Fruit fly (Drosophila melanogaster) whole organism, embryonic: ENCODE measurements around the gene IscU.

Source experiments
- Antp ChIP-seq: fragments of 200-800 bp; sonication (Bioruptor generic); optimal IDR thresholded peaks from 3 replicates; lab custom pipeline; 2016; ENCODE audit warnings: missing biosample characterization, missing genetic modification characterization
- Atf3 ChIP-seq: fragments of 200-800 bp; sonication (Bioruptor generic); optimal IDR thresholded peaks from 3 replicates; lab custom pipeline; 2016; ENCODE audit warnings: missing biosample characterization, missing genetic modification characterization
- CG10147 ChIP-seq: fragments of 200-800 bp; sonication (Bioruptor generic); optimal IDR thresholded peaks from 2 replicates; lab custom pipeline; 2019; ENCODE audit warnings: missing biosample characterization, mild to moderate bottlenecking, missing genetic modification characterization, moderate library complexity
- CG10321 ChIP-seq: fragments of 200-800 bp; sonication (Bioruptor generic); IDR thresholded peaks from 2 replicates; pipeline ENCODE4 v1.3.6; 2022; ENCODE audit warnings: missing biosample characterization, missing genetic modification characterization
- CG13894 ChIP-seq: fragments of 200-800 bp; sonication (Bioruptor generic); optimal IDR thresholded peaks from 3 replicates; lab custom pipeline; 2018; ENCODE audit warnings: missing biosample characterization, mild to moderate bottlenecking, missing genetic modification characterization, moderate library complexity
- CG14710 ChIP-seq: fragments of 200-800 bp; sonication (Bioruptor generic); optimal IDR thresholded peaks from 3 replicates; lab custom pipeline; 2019; ENCODE audit warnings: missing biosample characterization, mild to moderate bottlenecking, missing genetic modification characterization, moderate library complexity
- CG18476 ChIP-seq: fragments of 200-800 bp; sonication (Bioruptor generic); optimal IDR thresholded peaks from 2 replicates; lab custom pipeline; 2016; ENCODE audit warnings: missing biosample characterization, mild to moderate bottlenecking, missing genetic modification characterization
- CG3281 ChIP-seq: fragments of 200-800 bp; sonication (Bioruptor generic); optimal IDR thresholded peaks from 3 replicates; lab custom pipeline; 2017; ENCODE audit warnings: missing biosample characterization, mild to moderate bottlenecking, missing genetic modification characterization
- CG34224 ChIP-seq: fragments of 200-800 bp; sonication (Bioruptor generic); IDR thresholded peaks from 3 replicates; pipeline ENCODE4 v1.3.6; 2022; ENCODE audit warnings: missing biosample characterization, missing genetic modification characterization; ENCODE audit not compliant: partially characterized antibody
- CG34376 ChIP-seq: fragments of 200-800 bp; sonication (Bioruptor generic); optimal IDR thresholded peaks from 2 replicates; lab custom pipeline; 2018; ENCODE audit warnings: missing biosample characterization, mild to moderate bottlenecking, missing genetic modification characterization
- CG9437 ChIP-seq: fragments of 200-800 bp; sonication (Bioruptor generic); optimal IDR thresholded peaks from 2 replicates; lab custom pipeline; 2018; ENCODE audit warnings: missing biosample characterization, mild to moderate bottlenecking, missing genetic modification characterization
- CG9727 ChIP-seq: fragments of 200-800 bp; sonication (Bioruptor generic); optimal IDR thresholded peaks from 3 replicates; lab custom pipeline; 2017; ENCODE audit warnings: missing biosample characterization, mild to moderate bottlenecking, missing genetic modification characterization
- CHES-1-like ChIP-seq: fragments of 200-800 bp; sonication (Bioruptor generic); optimal IDR thresholded peaks from 2 replicates; lab custom pipeline; 2016; ENCODE audit warnings: missing biosample characterization, missing genetic modification characterization
- Dad ChIP-seq: fragments of 200-800 bp; sonication (Bioruptor generic); optimal IDR thresholded peaks from 3 replicates; lab custom pipeline; 2016; ENCODE audit warnings: missing biosample characterization, missing genetic modification characterization
- Dp ChIP-seq: fragments of 200-800 bp; sonication (Bioruptor generic); optimal IDR thresholded peaks from 2 replicates; lab custom pipeline; 2018; ENCODE audit warnings: missing biosample characterization, mild to moderate bottlenecking, missing genetic modification characterization, moderate library complexity
- Ets97D ChIP-seq: fragments of 200-800 bp; sonication (Bioruptor generic); optimal IDR thresholded peaks from 3 replicates; lab custom pipeline; 2016; ENCODE audit warnings: missing biosample characterization, missing genetic modification characterization
- Hsf ChIP-seq: fragments of 200-800 bp; sonication (Bioruptor generic); optimal IDR thresholded peaks from 3 replicates; lab custom pipeline; 2016; ENCODE audit warnings: missing biosample characterization, missing genetic modification characterization
- Mad ChIP-seq: fragments of 200-800 bp; sonication (Bioruptor generic); optimal IDR thresholded peaks from 2 replicates; lab custom pipeline; 2016; ENCODE audit warnings: missing biosample characterization, missing genetic modification characterization
- Max ChIP-seq: fragments of 200-800 bp; sonication (Bioruptor generic); optimal IDR thresholded peaks from 2 replicates; lab custom pipeline; 2016; ENCODE audit warnings: missing biosample characterization, mild to moderate bottlenecking, missing genetic modification characterization
- Meics ChIP-seq: fragments of 200-800 bp; sonication (Bioruptor generic); optimal IDR thresholded peaks from 2 replicates; lab custom pipeline; 2017; ENCODE audit warnings: missing biosample characterization, mild to moderate bottlenecking, missing genetic modification characterization
- Myb ChIP-seq: fragments of 200-800 bp; sonication (Bioruptor generic); optimal IDR thresholded peaks from 2 replicates; lab custom pipeline; 2016; ENCODE audit warnings: missing biosample characterization, missing genetic modification characterization
- Opbp ChIP-seq: fragments of 200-800 bp; sonication (Bioruptor generic); IDR thresholded peaks from 3 replicates; pipeline ENCODE4 v1.3.6; 2022; ENCODE audit warnings: missing biosample characterization, missing genetic modification characterization; ENCODE audit not compliant: partially characterized antibody
- Pdp1 ChIP-seq, 2 experiments: fragments of 200-800 bp; sonication (Bioruptor generic); optimal IDR thresholded peaks; 3 replicates each; lab custom pipeline; 2016; ENCODE audit warnings: missing biosample characterization in 2 of 2, missing genetic modification characterization in 2 of 2, mild to moderate bottlenecking in 1 of 2, moderate library complexity in 1 of 2
- Stat92E ChIP-seq, 3 experiments: fragments of >200 bp in 2 of 3; fragments of 200-800 bp in 1 of 3; sonication (Bioruptor generic) in 1 of 3; optimal IDR thresholded peaks; 2 replicates each; lab custom pipeline; 2017 to 2019; ENCODE audit warnings: missing biosample characterization in 3 of 3, missing genetic modification characterization in 3 of 3, mild to moderate bottlenecking in 1 of 3, moderate library complexity in 1 of 3
- Trl ChIP-seq, 3 experiments: fragments of >200 bp in 2 of 3; fragments of 200-800 bp in 1 of 3; sonication (Bioruptor generic) in 1 of 3; optimal IDR thresholded peaks; 2 replicates in 1 of 3; 3 replicates in 2 of 3; lab custom pipeline; 2016 to 2017; ENCODE audit warnings: missing biosample characterization in 1 of 3, missing genetic modification characterization in 1 of 3
- dmrt11E ChIP-seq: fragments of 200-800 bp; sonication (Bioruptor generic); optimal IDR thresholded peaks from 3 replicates; lab custom pipeline; 2018; ENCODE audit warnings: missing biosample characterization, mild to moderate bottlenecking, missing genetic modification characterization, moderate library complexity
- dysf ChIP-seq: fragments of 200-800 bp; sonication (Bioruptor generic); IDR thresholded peaks from 3 replicates; pipeline ENCODE4 v1.3.6; 2022; ENCODE audit warnings: missing biosample characterization, missing genetic modification characterization
- hb ChIP-seq: fragments of 200-800 bp; sonication (Bioruptor generic); IDR thresholded peaks from 3 replicates; pipeline ENCODE4 v1.3.6; 2022; ENCODE audit warnings: missing biosample characterization, missing genetic modification characterization; ENCODE audit not compliant: partially characterized antibody
- hbn ChIP-seq: fragments of 200-800 bp; sonication (Bioruptor generic); IDR thresholded peaks from 2 replicates; pipeline ENCODE4 v1.3.6; 2022; ENCODE audit warnings: missing biosample characterization, missing genetic modification characterization; ENCODE audit not compliant: partially characterized antibody
- her ChIP-seq: fragments of 200-800 bp; sonication (Bioruptor generic); optimal IDR thresholded peaks from 2 replicates; lab custom pipeline; 2016; ENCODE audit warnings: missing biosample characterization, missing genetic modification characterization
- insv ChIP-seq, 2 experiments: fragments of 200-800 bp; sonication (Bioruptor generic); optimal IDR thresholded peaks; 3 replicates each; lab custom pipeline; 2016 to 2018; ENCODE audit warnings: missing biosample characterization in 2 of 2, missing genetic modification characterization in 2 of 2
- knrl ChIP-seq: fragments of 200-800 bp; sonication (Bioruptor generic); IDR thresholded peaks from 3 replicates; pipeline ENCODE4 v1.3.6; 2022; ENCODE audit warnings: missing biosample characterization, missing genetic modification characterization; ENCODE audit not compliant: partially characterized antibody
- lilli ChIP-seq: fragments of 200-800 bp; sonication (Bioruptor generic); optimal IDR thresholded peaks from 3 replicates; lab custom pipeline; 2016; ENCODE audit warnings: missing biosample characterization, missing genetic modification characterization
- nerfin-1 ChIP-seq: fragments of 200-800 bp; sonication (Bioruptor generic); optimal IDR thresholded peaks from 3 replicates; lab custom pipeline; 2019; ENCODE audit warnings: missing biosample characterization, mild to moderate bottlenecking, missing genetic modification characterization, moderate library complexity
- nmo ChIP-seq: fragments of 200-800 bp; sonication (Bioruptor generic); optimal IDR thresholded peaks from 2 replicates; lab custom pipeline; 2018; ENCODE audit warnings: missing biosample characterization, mild to moderate bottlenecking, missing genetic modification characterization, moderate library complexity
- otp ChIP-seq: fragments of 200-800 bp; sonication (Bioruptor generic); IDR thresholded peaks from 3 replicates; pipeline ENCODE4, ENCODE4 v1.3.6; 2022; ENCODE audit warnings: missing biosample characterization, missing genetic modification characterization
- phol ChIP-seq: fragments of 200-800 bp; sonication (Bioruptor generic); optimal IDR thresholded peaks from 3 replicates; lab custom pipeline; 2018; ENCODE audit warnings: missing biosample characterization, mild to moderate bottlenecking, missing genetic modification characterization, moderate library complexity
- pum ChIP-seq: fragments of 200-800 bp; sonication (Bioruptor generic); optimal IDR thresholded peaks from 2 replicates; lab custom pipeline; 2016; ENCODE audit warnings: missing biosample characterization, missing genetic modification characterization
- pzg ChIP-seq: fragments of 200-800 bp; sonication (Bioruptor generic); optimal IDR thresholded peaks from 3 replicates; lab custom pipeline; 2018; ENCODE audit warnings: missing biosample characterization, mild to moderate bottlenecking, missing genetic modification characterization, moderate library complexity
- sima ChIP-seq: fragments of 200-800 bp; sonication (Bioruptor generic); optimal IDR thresholded peaks from 2 replicates; lab custom pipeline; 2016; ENCODE audit warnings: missing biosample characterization, missing genetic modification characterization
- sisA ChIP-seq: fragments of 200-800 bp; sonication (Bioruptor generic); IDR thresholded peaks from 2 replicates; pipeline ENCODE4 v1.3.6; 2022; ENCODE audit warnings: missing biosample characterization, missing genetic modification characterization
- slbo ChIP-seq: fragments of 200-800 bp; sonication (Bioruptor generic); IDR thresholded peaks from 2 replicates; pipeline ENCODE4 v1.3.6; 2022; ENCODE audit warnings: missing biosample characterization, missing genetic modification characterization
- sr ChIP-seq: fragments of 200-800 bp; sonication (Bioruptor generic); IDR thresholded peaks from 3 replicates; pipeline ENCODE4 v1.3.6; 2022; ENCODE audit warnings: missing biosample characterization, missing genetic modification characterization
- tll ChIP-seq, 2 experiments: fragments of 200-800 bp in 1 of 2; fragments of >200 bp in 1 of 2; sonication (Bioruptor generic) in 1 of 2; optimal IDR thresholded peaks; 2 replicates each; lab custom pipeline; 2017 to 2019; ENCODE audit warnings: missing biosample characterization in 2 of 2, missing genetic modification characterization in 2 of 2, mild to moderate bottlenecking in 1 of 2, moderate library complexity in 1 of 2
- trem ChIP-seq: fragments of 200-800 bp; optimal IDR thresholded peaks from 3 replicates; lab custom pipeline; 2019; ENCODE audit warnings: missing biosample characterization, mild to moderate bottlenecking, missing genetic modification characterization, moderate library complexity
- tup ChIP-seq: fragments of 200-800 bp; sonication (Bioruptor generic); optimal IDR thresholded peaks from 2 replicates; lab custom pipeline; 2016; ENCODE audit warnings: missing biosample characterization, mild to moderate bottlenecking, missing genetic modification characterization, moderate library complexity
- twi ChIP-seq: fragments of 200-800 bp; optimal IDR thresholded peaks from 2 replicates; lab custom pipeline; 2019; ENCODE audit warnings: missing biosample characterization, mild to moderate bottlenecking, missing genetic modification characterization, moderate library complexity
- z ChIP-seq: fragments of 200-800 bp; sonication (Bioruptor generic); IDR thresholded peaks from 3 replicates; pipeline ENCODE4 v1.3.6; 2022; ENCODE audit warnings: missing biosample characterization, missing genetic modification characterization

IscU gene

dm6 chr3R:8801126-8801762 is 22.7 kb downstream of the IscU start, which contains the start of the genes Pif1A, Pif1B and CCT7 (continued):
- peak; percentile 28 for TF ChIP-seq CG18476 (GFP tag; lab: Kevin White, UChicago)
- peak; percentile 47 for TF ChIP-seq nmo (GFP tag; lab: Kevin White, UChicago)
- peak; percentile 7 for TF ChIP-seq twi (tag; lab: Kevin White, UChicago)
- TF ChIP-seq Meics: no peak
- TF ChIP-seq Dad: no peak
- peak; percentile 82 for TF ChIP-seq Ets97D (GFP tag; lab: Kevin White, UChicago)
- TF ChIP-seq knrl (GFP tag; lab: Robert Waterston, UW): peak; percentile 93
- TF ChIP-seq nerfin-1 (tag; lab: Kevin White, UChicago): peak; percentile 10
- no peak for TF ChIP-seq CG10321 (GFP tag; lab: Robert Waterston, UW)
- peak in 1 of 2 experiments; percentile 4 for TF ChIP-seq insv (GFP tag; optimal IDR thresholded peaks at IDR 0.05; lab: Kevin White, UChicago)
- TF ChIP-seq phol (tag; lab: Kevin White, UChicago): peak; percentile 42
- TF ChIP-seq pzg (GFP tag; lab: Kevin White, UChicago): peak; percentile 77
- TF ChIP-seq sisA (GFP tag; lab: Robert Waterston, UW): no peak
- peak; percentile 96 for TF ChIP-seq CG34224 (GFP tag; lab: Robert Waterston, UW)
- TF ChIP-seq Atf3 (GFP tag; lab: Kevin White, UChicago): peak; percentile 74
- TF ChIP-seq dysf (GFP tag; lab: Robert Waterston, UW): no peak
- no peak for TF ChIP-seq Antp (GFP tag; lab: Kevin White, UChicago)
- TF ChIP-seq sima (GFP tag; lab: Kevin White, UChicago): no peak
- TF ChIP-seq Hsf (GFP tag; lab: Kevin White, UChicago): peak; percentile 35
- TF ChIP-seq lilli (GFP tag; lab: Kevin White, UChicago): peak; percentile 53
- no peak for TF ChIP-seq her (GFP tag; lab: Kevin White, UChicago)
- peak; percentile 95 for TF ChIP-seq hbn (GFP tag; lab: Robert Waterston, UW)
- TF ChIP-seq Max (GFP tag; lab: Kevin White, UChicago): peak; percentile 61
- TF ChIP-seq tup: no peak
- TF ChIP-seq Dp: peak; percentile 79
- peak; percentile 69 for TF ChIP-seq CHES-1-like (GFP tag; lab: Kevin White, UChicago)
- TF ChIP-seq CG10147 (GFP tag; lab: Kevin White, UChicago): peak; percentile 20
- TF ChIP-seq Pdp1 (GFP tag; optimal IDR thresholded peaks at IDR 0.05; lab: Kevin White, UChicago): peak in 1 of 2 experiments; percentile 29
- TF ChIP-seq CG34376 (GFP tag; lab: Kevin White, UChicago): peak; percentile 29
- peak; percentile 14; the same call in 1 of the 2 replicates for TF ChIP-seq slbo (GFP tag; lab: Robert Waterston, UW)
- peak; percentile 86 for TF ChIP-seq Myb
- peak; percentile 71 for TF ChIP-seq CG14710 (tag; lab: Kevin White, UChicago)
- peak; percentile 2 for TF ChIP-seq CG9727 (GFP tag; lab: Kevin White, UChicago)
- TF ChIP-seq CG13894: peak; percentile 29
- TF ChIP-seq otp (GFP tag; lab: Robert Waterston, UW): no peak
- no peak for TF ChIP-seq Mad
- TF ChIP-seq CG9437 (GFP tag; lab: Kevin White, UChicago): peak; percentile 28
- no peak for TF ChIP-seq sr (GFP tag; lab: Robert Waterston, UW)
- peak; percentile 66; the same call in 2 of the 3 replicates for TF ChIP-seq z
- no peak for TF ChIP-seq Trl (optimal IDR thresholded peaks at IDR 0.05; lab: Kevin White, UChicago)
- TF ChIP-seq Trl (GFP tag; optimal IDR thresholded peaks at IDR 0.05; lab: Kevin White, UChicago): peak; percentile 17
- TF ChIP-seq tll (GFP tag; optimal IDR thresholded peaks at IDR 0.05; lab: Kevin White, UChicago): no peak
- TF ChIP-seq pum (GFP tag; lab: Kevin White, UChicago): peak; percentile 16
- peak; percentile 83 for TF ChIP-seq trem (tag; lab: Kevin White, UChicago)
- peak in 1 of 3 experiments; percentile 66 for TF ChIP-seq Stat92E (GFP tag; optimal IDR thresholded peaks at IDR 0.05; lab: Kevin White, UChicago)
- TF ChIP-seq hb (GFP tag; lab: Robert Waterston, UW): peak; percentile 86
- peak; percentile 15 for TF ChIP-seq CG3281 (GFP tag; lab: Kevin White, UChicago)
- TF ChIP-seq dmrt11E (tag; lab: Kevin White, UChicago): peak; percentile 8
- peak; percentile 83 for TF ChIP-seq Opbp
